Worm (Caenorhabditis elegans) whole organism, midembryonic: ENCODE data around the gene fbxa-81.

ENCODE experiments used
- T22C8.4 ChIP-seq: fragments of 200-800 bp; sonication (Bioruptor generic); IDR thresholded peaks from 2 replicates; pipeline ENCODE4 v1.3.6; 2022; ENCODE audit warnings: missing genetic modification characterization, missing compliant biosample characterization
- cog-1 ChIP-seq: sonication (generic microtip); optimal IDR thresholded peaks from 2 replicates; lab custom pipeline; 2016; ENCODE audit warnings: missing genetic modification characterization, missing compliant biosample characterization
- flt-1 ChIP-seq: fragments of 200-800 bp; sonication (Bioruptor generic); IDR thresholded peaks from 2 replicates; pipeline ENCODE4 v1.3.6; 2022; ENCODE audit warnings: missing genetic modification characterization, missing compliant biosample characterization
- klf-2 ChIP-seq: fragments of 200-800 bp; sonication (Bioruptor generic); conservative IDR thresholded peaks from 2 replicates; pipeline ENCODE4 v1.3.6; 2022; ENCODE audit warnings: missing genetic modification reagents, missing genetic modification characterization, missing compliant biosample characterization
- med-1 ChIP-seq: sonication (generic microtip); optimal IDR thresholded peaks from 2 replicates; lab custom pipeline; 2017; ENCODE audit warnings: missing genetic modification characterization, mild to moderate bottlenecking, missing compliant biosample characterization, antibody characterized with exemption, missing genetic modification reagents; ENCODE audit not compliant: insufficient read depth
- ref-1 ChIP-seq: fragments of 200-800 bp; sonication (Bioruptor generic); conservative IDR thresholded peaks from 2 replicates; pipeline ENCODE4 v1.3.6; 2022; ENCODE audit warnings: missing genetic modification reagents, missing genetic modification characterization, missing compliant biosample characterization
- tab-1 ChIP-seq: fragments of 200-800 bp; sonication (Bioruptor generic); IDR thresholded peaks from 2 replicates; pipeline ENCODE4 v1.3.6; 2022; ENCODE audit warnings: missing genetic modification characterization, missing compliant biosample characterization
- ztf-23 ChIP-seq: fragments of 200-800 bp; sonication (Bioruptor generic); IDR thresholded peaks from 2 replicates; pipeline ENCODE4 v1.3.6; 2022; ENCODE audit warnings: missing genetic modification reagents, missing genetic modification characterization, missing compliant biosample characterization
- ztf-29 ChIP-seq: fragments of 200-800 bp; sonication (Bioruptor generic); IDR thresholded peaks from 2 replicates; pipeline ENCODE4 v1.3.6; 2022; ENCODE audit warnings: missing genetic modification reagents, missing genetic modification characterization, missing compliant biosample characterization

The fbxa-81 gene

ce11 chrX:14503282-14503681 lies 38.6 kb downstream of the fbxa-81 start:
- TF ChIP-seq ztf-23 (GFP tag; lab: Robert Waterston, UW): no peak
- no peak for TF ChIP-seq med-1 (GFP tag; lab: Kevin White, UChicago)
- TF ChIP-seq tab-1 (GFP tag; lab: Robert Waterston, UW): no peak
- TF ChIP-seq ref-1 (GFP tag; lab: Robert Waterston, UW): no peak
- no peak for TF ChIP-seq ztf-29 (GFP tag; lab: Robert Waterston, UW)
- TF ChIP-seq flt-1 (GFP tag; lab: Robert Waterston, UW): no peak
- TF ChIP-seq cog-1 (tag; lab: Kevin White, UChicago): no peak
- TF ChIP-seq T22C8.4: no peak
- no peak for TF ChIP-seq klf-2 (GFP tag; lab: Robert Waterston, UW)

- TF ChIP-seq ref-1 (GFP tag; lab: Robert Waterston, UW) (no peak), med-1 (GFP tag; lab: Kevin White, UChicago) (no peak), cog-1 (tag; lab: Kevin White, UChicago) (no peak), flt-1 (GFP tag; lab: Robert Waterston, UW) (no peak), tab-1 (GFP tag; lab: Robert Waterston, UW) (no peak), klf-2 (GFP tag; lab: Robert Waterston, UW) (no peak), T22C8.4 (no peak), ztf-23 (GFP tag; lab: Robert Waterston, UW) (no peak), ztf-29 (GFP tag; lab: Robert Waterston, UW) (no peak)
Observed at ce11 chrX:14502116-14502587, 39.7 kb downstream of the fbxa-81 start.

- TF ChIP-seq klf-2 (GFP tag; lab: Robert Waterston, UW) (no peak), ztf-29 (GFP tag; lab: Robert Waterston, UW) (no peak), med-1 (GFP tag; lab: Kevin White, UChicago) (no peak), ref-1 (GFP tag; lab: Robert Waterston, UW) (no peak), cog-1 (tag; lab: Kevin White, UChicago) (no peak), T22C8.4 (no peak), ztf-23 (GFP tag; lab: Robert Waterston, UW) (no peak), tab-1 (GFP tag; lab: Robert Waterston, UW) (no peak), flt-1 (GFP tag; lab: Robert Waterston, UW) (no peak)
Observed at ce11 chrX:14500422-14501058, 41.4 kb downstream of the fbxa-81 start.

ce11 chrX:14499830-14500409 lies 42.0 kb downstream of the fbxa-81 start:
- no peak for TF ChIP-seq med-1 (GFP tag; lab: Kevin White, UChicago)
- TF ChIP-seq ztf-23 (GFP tag; lab: Robert Waterston, UW): no peak
- TF ChIP-seq tab-1 (GFP tag; lab: Robert Waterston, UW): no peak
- TF ChIP-seq ztf-29 (GFP tag; lab: Robert Waterston, UW): no peak
- no peak for TF ChIP-seq ref-1 (GFP tag; lab: Robert Waterston, UW)
- TF ChIP-seq cog-1 (tag; lab: Kevin White, UChicago): no peak
- TF ChIP-seq T22C8.4: no peak
- TF ChIP-seq klf-2 (GFP tag; lab: Robert Waterston, UW): no peak
- no peak for TF ChIP-seq flt-1 (GFP tag; lab: Robert Waterston, UW)

- TF ChIP-seq T22C8.4 (no peak), ref-1 (GFP tag; lab: Robert Waterston, UW) (no peak), klf-2 (GFP tag; lab: Robert Waterston, UW) (no peak), med-1 (GFP tag; lab: Kevin White, UChicago) (no peak), ztf-29 (GFP tag; lab: Robert Waterston, UW) (no peak), tab-1 (GFP tag; lab: Robert Waterston, UW) (no peak), flt-1 (GFP tag; lab: Robert Waterston, UW) (no peak), cog-1 (tag; lab: Kevin White, UChicago) (no peak), ztf-23 (GFP tag; lab: Robert Waterston, UW) (no peak)
Observed at ce11 chrX:14496545-14496944, 45.3 kb downstream of the fbxa-81 start.

ce11 chrX:14495785-14496184 lies 46.1 kb downstream of the fbxa-81 start, which contains the start of gene ztf-14:
TSS of gene ztf-14 (plus strand) at chrX:14496085.
- TF ChIP-seq ztf-23 (GFP tag; lab: Robert Waterston, UW) (no peak), cog-1 (tag; lab: Kevin White, UChicago) (no peak), flt-1 (GFP tag; lab: Robert Waterston, UW) (no peak), ztf-29 (GFP tag; lab: Robert Waterston, UW) (no peak), T22C8.4 (no peak), ref-1 (GFP tag; lab: Robert Waterston, UW) (no peak), tab-1 (GFP tag; lab: Robert Waterston, UW) (no peak), med-1 (GFP tag; lab: Kevin White, UChicago) (no peak), klf-2 (GFP tag; lab: Robert Waterston, UW) (no peak)

ce11 chrX:14495075-14495474 lies 46.8 kb downstream of the fbxa-81 start:
- TF ChIP-seq klf-2 (GFP tag; lab: Robert Waterston, UW): no peak
- TF ChIP-seq ztf-23 (GFP tag; lab: Robert Waterston, UW): no peak
- TF ChIP-seq tab-1 (GFP tag; lab: Robert Waterston, UW): no peak
- no peak for TF ChIP-seq ztf-29 (GFP tag; lab: Robert Waterston, UW)
- no peak for TF ChIP-seq cog-1 (tag; lab: Kevin White, UChicago)

ce11 chrX:14492441-14492840 lies 49.5 kb downstream of the fbxa-81 start:
- TF ChIP-seq flt-1 (GFP tag; lab: Robert Waterston, UW) (no peak), T22C8.4 (no peak), ref-1 (GFP tag; lab: Robert Waterston, UW) (no peak), klf-2 (GFP tag; lab: Robert Waterston, UW) (no peak), tab-1 (GFP tag; lab: Robert Waterston, UW) (no peak), ztf-29 (GFP tag; lab: Robert Waterston, UW) (no peak), cog-1 (tag; lab: Kevin White, UChicago) (no peak), ztf-23 (GFP tag; lab: Robert Waterston, UW) (no peak), med-1 (GFP tag; lab: Kevin White, UChicago) (no peak)
